Worm (Caenorhabditis elegans) whole organism, young adult: ENCODE results near the gene algn-8.

Experiments used
- F33H1.4 ChIP-seq: fragments of 200-800 bp; sonication (Bioruptor generic); IDR thresholded peaks from 2 replicates; pipeline ENCODE4 v1.3.6; 2022; ENCODE audit warnings: missing genetic modification reagents, missing genetic modification characterization, missing compliant biosample characterization
- F39B2.1 ChIP-seq: fragments of 200-800 bp; sonication (Bioruptor generic); IDR thresholded peaks from 2 replicates; pipeline ENCODE4 v1.3.6; 2022; ENCODE audit warnings: missing genetic modification reagents, missing genetic modification characterization, missing compliant biosample characterization
- F52B5.7 ChIP-seq: sonication (generic microtip); optimal IDR thresholded peaks from 2 replicates; lab custom pipeline; 2016; ENCODE audit warnings: mild to moderate bottlenecking, missing genetic modification characterization, missing compliant biosample characterization
- K12H6.12 ChIP-seq: fragments of 200-800 bp; sonication (Bioruptor generic); optimal IDR thresholded peaks from 2 replicates; lab custom pipeline; 2018; ENCODE audit warnings: mild to moderate bottlenecking, missing genetic modification characterization, missing compliant biosample characterization
- Y53F4B.3 ChIP-seq: fragments of 200-800 bp; sonication (Bioruptor generic); IDR thresholded peaks from 2 replicates; pipeline ENCODE4 v1.3.6; 2022; ENCODE audit warnings: missing genetic modification reagents, missing genetic modification characterization, missing compliant biosample characterization
- ama-1 ChIP-seq, 3 experiments: fragments of 150-350 bp in 1 of 3; sonication (generic microtip) in 2 of 3; optimal IDR thresholded peaks; 2 replicates each; lab custom pipeline; 2014 to 2018; ENCODE audit warnings: missing biosample characterization in 2 of 3, missing genetic modification characterization in 2 of 3, missing genetic modification reagents in 2 of 3
- attf-3 ChIP-seq: fragments of 200-800 bp; sonication (Bioruptor generic); conservative IDR thresholded peaks from 2 replicates; pipeline ENCODE4 v1.3.6; 2022; ENCODE audit warnings: missing genetic modification reagents, missing genetic modification characterization, missing compliant biosample characterization
- bed-1 ChIP-seq: fragments of 200-800 bp; sonication (Bioruptor generic); IDR thresholded peaks from 2 replicates; pipeline ENCODE4 v1.3.6; 2022; ENCODE audit warnings: missing genetic modification reagents, missing genetic modification characterization, missing compliant biosample characterization
- bed-2 ChIP-seq: fragments of 200-800 bp; sonication (Bioruptor generic); IDR thresholded peaks from 2 replicates; pipeline ENCODE4 v1.3.6; 2022; ENCODE audit warnings: missing genetic modification reagents, missing genetic modification characterization, missing compliant biosample characterization
- cebp-1 ChIP-seq, 2 experiments: fragments of 200-800 bp in 1 of 2; sonication (Bioruptor generic) in 1 of 2; sonication (generic microtip) in 1 of 2; IDR thresholded peaks in 1 of 2; optimal IDR thresholded peaks in 1 of 2; 2 replicates each; pipeline versions ENCODE4 v1.3.6 to Lab custom; 2017 to 2022; ENCODE audit warnings: missing compliant biosample characterization in 2 of 2, missing genetic modification characterization in 2 of 2, mild to moderate bottlenecking in 1 of 2, missing genetic modification reagents in 1 of 2, moderate library complexity in 1 of 2
- ceh-100 ChIP-seq: fragments of 200-800 bp; sonication (Bioruptor generic); IDR thresholded peaks from 2 replicates; pipeline ENCODE4 v1.3.6; 2022; ENCODE audit warnings: missing genetic modification reagents, missing genetic modification characterization, missing compliant biosample characterization
- dpff-1 ChIP-seq: sonication (generic microtip); optimal IDR thresholded peaks from 2 replicates; lab custom pipeline; 2017; ENCODE audit warnings: mild to moderate bottlenecking, missing genetic modification characterization, missing compliant biosample characterization
- efl-1 ChIP-seq: fragments of 150-350 bp; optimal IDR thresholded peaks from 2 replicates; lab custom pipeline; 2014; ENCODE audit warnings: missing biosample characterization, missing genetic modification reagents, missing genetic modification characterization
- egl-18 ChIP-seq: fragments of 200-800 bp; sonication (Bioruptor generic); IDR thresholded peaks from 2 replicates; pipeline ENCODE4 v1.3.6; 2022; ENCODE audit warnings: missing genetic modification reagents, missing genetic modification characterization, missing compliant biosample characterization
- egrh-3 ChIP-seq: fragments of 200-800 bp; sonication (Bioruptor generic); IDR thresholded peaks from 2 replicates; pipeline ENCODE4 v1.3.6; 2022; ENCODE audit warnings: missing genetic modification reagents, missing genetic modification characterization, missing compliant biosample characterization
- fkh-3 ChIP-seq: sonication (generic microtip); optimal IDR thresholded peaks from 2 replicates; lab custom pipeline; 2016; ENCODE audit warnings: mild to moderate bottlenecking, missing genetic modification characterization, missing compliant biosample characterization
- hlh-12 ChIP-seq: sonication (generic microtip); optimal IDR thresholded peaks from 2 replicates; lab custom pipeline; 2016; ENCODE audit warnings: missing genetic modification characterization, missing compliant biosample characterization
- hmg-1.2 ChIP-seq: fragments of 200-800 bp; sonication (Bioruptor generic); IDR thresholded peaks from 2 replicates; pipeline ENCODE4 v1.3.6; 2022; ENCODE audit warnings: missing genetic modification reagents, missing genetic modification characterization, missing compliant biosample characterization
- lag-1 ChIP-seq: fragments of 200-800 bp; sonication (Bioruptor generic); IDR thresholded peaks from 2 replicates; pipeline ENCODE4 v1.3.6; 2022; ENCODE audit warnings: missing genetic modification reagents, missing genetic modification characterization, missing compliant biosample characterization
- let-607 ChIP-seq, 2 experiments: fragments of 200-800 bp in 1 of 2; sonication (Bioruptor generic) in 1 of 2; sonication (generic microtip) in 1 of 2; optimal IDR thresholded peaks; 2 replicates each; lab custom pipeline; 2016 to 2018; ENCODE audit warnings: mild to moderate bottlenecking in 2 of 2, missing compliant biosample characterization in 2 of 2, missing genetic modification characterization in 2 of 2, moderate library complexity in 2 of 2, missing genotype in 1 of 2
- lin-26 ChIP-seq: fragments of 200-800 bp; sonication (Bioruptor generic); IDR thresholded peaks from 2 replicates; pipeline ENCODE4 v1.3.6; 2022; ENCODE audit warnings: missing genetic modification reagents, missing genetic modification characterization, missing compliant biosample characterization
- lin-35 ChIP-seq, 3 experiments: fragments of 150-350 bp in 2 of 3; sonication (generic microtip) in 1 of 3; optimal IDR thresholded peaks; 2 replicates each; lab custom pipeline; 2014 to 2018; ENCODE audit warnings: missing biosample characterization in 3 of 3, missing genetic modification characterization in 3 of 3, missing genetic modification reagents in 3 of 3
- lin-54 ChIP-seq: fragments of 200-800 bp; sonication (Bioruptor generic); optimal IDR thresholded peaks from 2 replicates; lab custom pipeline; 2018; ENCODE audit warnings: mild to moderate bottlenecking, missing genetic modification characterization, missing compliant biosample characterization
- lsy-27 ChIP-seq: sonication (generic microtip); optimal IDR thresholded peaks from 2 replicates; lab custom pipeline; 2017; ENCODE audit warnings: missing genetic modification characterization, mild to moderate bottlenecking, missing compliant biosample characterization, antibody characterized with exemption, missing genotype, borderline replicate concordance; ENCODE audit not compliant: insufficient read depth
- madf-6 ChIP-seq: fragments of 200-800 bp; sonication (Bioruptor generic); IDR thresholded peaks from 2 replicates; pipeline ENCODE4 v1.3.6; 2022; ENCODE audit warnings: missing genetic modification reagents, missing genetic modification characterization, missing compliant biosample characterization
- madf-8 ChIP-seq: fragments of 200-800 bp; sonication (Bioruptor generic); conservative IDR thresholded peaks from 2 replicates; pipeline ENCODE4 v1.3.6; 2022; ENCODE audit warnings: missing genetic modification reagents, missing genetic modification characterization, missing compliant biosample characterization
- mcd-1 ChIP-seq: fragments of 200-800 bp; sonication (Bioruptor generic); IDR thresholded peaks from 2 replicates; pipeline ENCODE4 v1.3.6; 2022; ENCODE audit warnings: missing genetic modification reagents, missing genetic modification characterization, missing compliant biosample characterization
- nfya-2 ChIP-seq: fragments of 200-800 bp; sonication (Bioruptor generic); IDR thresholded peaks from 2 replicates; pipeline ENCODE4 v1.3.6; 2022; ENCODE audit warnings: missing genetic modification reagents, missing genetic modification characterization, missing compliant biosample characterization
- nfyb-1 ChIP-seq: fragments of 200-800 bp; sonication (Bioruptor generic); IDR thresholded peaks from 2 replicates; pipeline ENCODE4 v1.3.6; 2022; ENCODE audit warnings: missing genetic modification reagents, missing genetic modification characterization, missing compliant biosample characterization
- nhr-120 ChIP-seq: fragments of 200-800 bp; sonication (Bioruptor generic); IDR thresholded peaks from 2 replicates; pipeline ENCODE4 v1.3.6; 2022; ENCODE audit warnings: missing genetic modification characterization, missing compliant biosample characterization
- nhr-27 ChIP-seq: fragments of 200-800 bp; sonication (Bioruptor generic); optimal IDR thresholded peaks from 2 replicates; lab custom pipeline; 2018; ENCODE audit warnings: mild to moderate bottlenecking, missing genetic modification characterization, moderate library complexity, missing compliant biosample characterization
- pha-4 ChIP-seq: fragments of 150-350 bp; sonication (generic microtip); optimal IDR thresholded peaks from 2 replicates; lab custom pipeline; 2014; ENCODE audit warnings: missing biosample characterization, missing genetic modification reagents, missing genetic modification characterization
- rec-8 ChIP-seq, 2 experiments: sonication (generic microtip); optimal IDR thresholded peaks; 2 replicates each; lab custom pipeline; 2016; ENCODE audit warnings: mild to moderate bottlenecking in 2 of 2, missing genetic modification characterization in 2 of 2, missing genetic modification reagents in 2 of 2, missing genotype in 2 of 2, missing biosample characterization in 1 of 2, missing compliant biosample characterization in 1 of 2, moderate library complexity in 1 of 2
- repo-1 ChIP-seq: sonication (generic microtip); optimal IDR thresholded peaks from 2 replicates; lab custom pipeline; 2017; ENCODE audit warnings: mild to moderate bottlenecking, missing genetic modification characterization, missing compliant biosample characterization
- snpc-3.4 ChIP-seq: sonication (generic microtip); optimal IDR thresholded peaks from 2 replicates; lab custom pipeline; 2017; ENCODE audit warnings: missing genetic modification characterization, mild to moderate bottlenecking, missing compliant biosample characterization, antibody characterized with exemption, moderate library complexity, missing genotype, missing genetic modification reagents
- somi-1 ChIP-seq: fragments of 200-800 bp; sonication (Bioruptor generic); optimal IDR thresholded peaks from 2 replicates; lab custom pipeline; 2018; ENCODE audit warnings: mild to moderate bottlenecking, missing genetic modification characterization, missing compliant biosample characterization
- sptf-2 ChIP-seq: fragments of 200-800 bp; sonication (Bioruptor generic); optimal IDR thresholded peaks from 2 replicates; lab custom pipeline; 2018; ENCODE audit warnings: mild to moderate bottlenecking, missing genetic modification characterization, missing compliant biosample characterization
- tbp1 ChIP-seq: fragments of 200-800 bp; sonication (Bioruptor generic); optimal IDR thresholded peaks from 2 replicates; lab custom pipeline; 2018; ENCODE audit warnings: mild to moderate bottlenecking, missing genetic modification characterization, missing compliant biosample characterization
- tbx-9 ChIP-seq: sonication (generic microtip); optimal IDR thresholded peaks from 2 replicates; lab custom pipeline; 2016; ENCODE audit warnings: borderline replicate concordance, missing genetic modification characterization, inconsistent platforms, missing compliant biosample characterization
- unc-130 ChIP-seq: sonication (generic microtip); optimal IDR thresholded peaks from 2 replicates; lab custom pipeline; 2016; ENCODE audit warnings: missing genetic modification reagents, missing genetic modification characterization, missing compliant biosample characterization
- ztf-22 ChIP-seq: fragments of 200-800 bp; sonication (Bioruptor generic); optimal IDR thresholded peaks from 2 replicates; lab custom pipeline; 2018; ENCODE audit warnings: mild to moderate bottlenecking, missing genetic modification characterization, moderate library complexity, missing compliant biosample characterization
- ztf-25 ChIP-seq: fragments of 200-800 bp; sonication (Bioruptor generic); IDR thresholded peaks from 2 replicates; pipeline ENCODE4 v1.3.6; 2022; ENCODE audit warnings: missing genetic modification reagents, missing genetic modification characterization, missing compliant biosample characterization

algn-8 gene

ce11 chrII:9895173-9895572, 8.9 kb upstream of the algn-8 start:
- TF ChIP-seq lin-26 (GFP tag; lab: Robert Waterston, UW) (no peak), mcd-1 (GFP tag; lab: Robert Waterston, UW) (no peak), lag-1 (GFP tag; lab: Robert Waterston, UW) (no peak), ztf-22 (GFP tag; lab: Kevin White, UChicago) (no peak), attf-3 (GFP tag; lab: Robert Waterston, UW) (no peak), bed-1 (GFP tag; lab: Robert Waterston, UW) (no peak), fkh-3 (tag; lab: Kevin White, UChicago) (no peak)

- TF ChIP-seq nfyb-1 (GFP tag; lab: Robert Waterston, UW) (no peak), let-607 (tag; optimal IDR thresholded peaks at IDR 0.05; lab: Kevin White, UChicago) (no peak), cebp-1 (GFP tag; IDR thresholded peaks at IDR 0.05; lab: Robert Waterston, UW) (no peak), cebp-1 (tag; optimal IDR thresholded peaks at IDR 0.05; lab: Kevin White, UChicago) (no peak), egrh-3 (GFP tag; lab: Robert Waterston, UW) (no peak), snpc-3.4 (tag; lab: Kevin White, UChicago) (no peak), nhr-120 (no peak), hlh-12 (tag; lab: Kevin White, UChicago) (no peak), Y53F4B.3 (no peak), ama-1 (optimal IDR thresholded peaks at IDR 0.05; lab: Kevin White, UChicago) (no peak), ama-1 (GFP tag; optimal IDR thresholded peaks at IDR 0.05; lab: Kevin White, UChicago) (no peak), dpff-1 (no peak), fkh-3 (tag; lab: Kevin White, UChicago) (no peak), egl-18 (no peak), somi-1 (GFP tag; lab: Kevin White, UChicago) (no peak), lin-35 (GFP tag; optimal IDR thresholded peaks at IDR 0.05; lab: Kevin White, UChicago) (no peak), tbp1 (GFP tag; lab: Kevin White, UChicago) (no peak)
Measured at ce11 chrII:9894435-9894834, 8.2 kb upstream of the algn-8 start, which contains the start of gene F26C11.1. Gene F26C11.1 (plus strand): TSS chrII:9894735.

- TF ChIP-seq tbp1 (GFP tag; lab: Kevin White, UChicago) (peak; percentile 13), repo-1 (no peak), lsy-27 (tag; lab: Kevin White, UChicago) (no peak), F39B2.1 (GFP tag; lab: Robert Waterston, UW) (no peak), nhr-120 (no peak), unc-130 (GFP tag; lab: Kevin White, UChicago) (no peak), F33H1.4 (GFP tag; lab: Robert Waterston, UW) (peak; percentile 78), lin-35 (GFP tag; optimal IDR thresholded peaks at IDR 0.05; lab: Kevin White, UChicago) (peak in 1 of 3 experiments; percentile 40), F52B5.7 (no peak), hmg-1.2 (peak; percentile 41; the same call in 1 of the 2 replicates), rec-8 (tag; optimal IDR thresholded peaks at IDR 0.05; lab: Kevin White, UChicago) (no peak), bed-2 (GFP tag; lab: Robert Waterston, UW) (no peak), efl-1 (GFP tag; lab: Kevin White, UChicago) (peak; percentile 20), sptf-2 (GFP tag; lab: Kevin White, UChicago) (no peak), cebp-1 (GFP tag; IDR thresholded peaks at IDR 0.05; lab: Robert Waterston, UW) (no peak), cebp-1 (tag; optimal IDR thresholded peaks at IDR 0.05; lab: Kevin White, UChicago) (no peak), madf-6 (GFP tag; lab: Robert Waterston, UW) (peak; percentile 58; the same call in 1 of the 2 replicates), snpc-3.4 (tag; lab: Kevin White, UChicago) (peak; percentile 7), nfya-2 (GFP tag; lab: Robert Waterston, UW) (no peak), egl-18 (no peak), nhr-27 (no peak), ceh-100 (GFP tag; lab: Robert Waterston, UW) (no peak), tbx-9 (no peak), lin-54 (peak; percentile 48), K12H6.12 (tag; lab: Kevin White, UChicago) (no peak), fkh-3 (tag; lab: Kevin White, UChicago) (no peak), madf-8 (GFP tag; lab: Robert Waterston, UW) (no peak), nfyb-1 (GFP tag; lab: Robert Waterston, UW) (peak; percentile 69; the same call in 1 of the 2 replicates), pha-4 (peak; percentile 13), ztf-25 (no peak)
Measured at ce11 chrII:9892409-9892808, 6.2 kb upstream of the algn-8 start, which contains the start of gene C08H9.16. Gene C08H9.16 (plus strand): TSS chrII:9892778.
